Worm (Caenorhabditis elegans): ENCODE results near the gene ZK1251.3.

Gene ZK1251.3

ce11 chrIV:9718396-9718795 is 34.9 kb downstream of the ZK1251.3 start:
- TF ChIP-seq cog-1 (tag; optimal IDR thresholded peaks at IDR 0.05) (peak; percentile 9), ztf-23 (GFP tag; IDR thresholded peaks at IDR 0.05) (no peak)

DNA sequence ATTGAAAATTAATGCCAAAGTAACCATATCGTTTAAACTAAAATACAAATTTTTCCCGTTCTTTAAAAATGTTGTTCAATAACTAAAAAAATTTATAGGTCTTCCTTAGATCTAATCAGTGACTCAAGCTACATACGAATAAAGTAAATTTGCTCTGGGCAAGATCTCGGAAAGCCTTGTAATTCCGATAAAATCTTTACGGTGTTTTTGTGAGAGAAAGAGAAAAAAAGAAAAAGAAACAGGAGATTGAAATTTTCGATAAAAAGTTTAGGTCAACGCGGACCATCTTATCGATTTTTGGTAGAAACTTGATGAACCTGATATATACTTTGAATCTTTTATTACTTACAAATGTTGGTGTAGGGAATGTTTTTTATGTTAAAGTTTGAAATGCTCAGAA is 39.7 kb downstream of the ZK1251.3 start:
- TF ChIP-seq ztf-29 (GFP tag; IDR thresholded peaks at IDR 0.05) = no peak
- TF ChIP-seq ztf-23 (GFP tag; IDR thresholded peaks at IDR 0.05) = no peak
- no peak for TF ChIP-seq cog-1 (tag; optimal IDR thresholded peaks at IDR 0.05)
- TF ChIP-seq flt-1 (GFP tag; IDR thresholded peaks at IDR 0.05) = no peak
- no peak for TF ChIP-seq ref-1 (GFP tag; conservative IDR thresholded peaks at IDR 0.05)
- TF ChIP-seq klf-2 (GFP tag; conservative IDR thresholded peaks at IDR 0.05) = no peak
- TF ChIP-seq tab-1 (GFP tag; IDR thresholded peaks at IDR 0.05) = no peak
- no peak for TF ChIP-seq T22C8.4 (GFP tag; IDR thresholded peaks at IDR 0.05)
- TF ChIP-seq med-1 (GFP tag; optimal IDR thresholded peaks at IDR 0.05; ENCODE audit: insufficient read depth) = no peak

- TF ChIP-seq med-1 (GFP tag; optimal IDR thresholded peaks at IDR 0.05; ENCODE audit: insufficient read depth) (no peak), ztf-23 (GFP tag; IDR thresholded peaks at IDR 0.05) (no peak), klf-2 (GFP tag; conservative IDR thresholded peaks at IDR 0.05) (no peak), cog-1 (tag; optimal IDR thresholded peaks at IDR 0.05) (no peak), flt-1 (GFP tag; IDR thresholded peaks at IDR 0.05) (no peak), ztf-29 (GFP tag; IDR thresholded peaks at IDR 0.05) (no peak), ref-1 (GFP tag; conservative IDR thresholded peaks at IDR 0.05) (no peak), tab-1 (GFP tag; IDR thresholded peaks at IDR 0.05) (no peak), T22C8.4 (GFP tag; IDR thresholded peaks at IDR 0.05) (no peak)
Observed at ce11 chrIV:9724948-9725347, 41.5 kb downstream of the ZK1251.3 start, which contains the start of the genes nhr-138 and C28D4.18. nhr-138 (plus strand) TSS chrIV:9725251. C28D4.18 (plus strand) TSS chrIV:9725280.

- TF ChIP-seq ztf-29 (GFP tag; IDR thresholded peaks at IDR 0.05) (no peak), ref-1 (GFP tag; conservative IDR thresholded peaks at IDR 0.05) (no peak), ztf-23 (GFP tag; IDR thresholded peaks at IDR 0.05) (no peak), flt-1 (GFP tag; IDR thresholded peaks at IDR 0.05) (no peak), T22C8.4 (GFP tag; IDR thresholded peaks at IDR 0.05) (no peak), cog-1 (tag; optimal IDR thresholded peaks at IDR 0.05) (no peak), klf-2 (GFP tag; conservative IDR thresholded peaks at IDR 0.05) (no peak), tab-1 (GFP tag; IDR thresholded peaks at IDR 0.05) (no peak), med-1 (GFP tag; optimal IDR thresholded peaks at IDR 0.05; ENCODE audit: insufficient read depth) (no peak)
Observed at ce11 chrIV:9725468-9725985, 42.1 kb downstream of the ZK1251.3 start.

DNA sequence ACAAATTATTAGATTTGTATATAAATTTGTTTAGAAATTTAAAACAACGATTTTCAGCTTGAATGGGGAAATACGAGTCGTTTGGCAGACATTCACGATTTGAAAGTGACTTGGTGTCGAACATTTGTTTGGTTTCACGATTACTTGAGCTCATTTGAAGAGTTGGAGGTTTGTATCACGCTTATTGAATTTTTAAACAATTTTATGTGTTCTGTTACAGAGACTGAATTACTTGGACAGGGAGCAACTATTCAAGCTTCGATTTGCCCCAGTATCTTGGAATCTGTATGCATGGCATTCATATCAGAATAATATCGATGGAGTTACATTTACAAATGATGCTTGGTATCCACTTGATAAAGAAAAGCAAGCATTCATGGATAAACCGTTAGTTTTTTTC is 43.8 kb downstream of the ZK1251.3 start:
- no peak for TF ChIP-seq ztf-23 (GFP tag; IDR thresholded peaks at IDR 0.05)
- TF ChIP-seq med-1 (GFP tag; optimal IDR thresholded peaks at IDR 0.05; ENCODE audit: insufficient read depth) = no peak
- TF ChIP-seq ref-1 (GFP tag; conservative IDR thresholded peaks at IDR 0.05) = no peak
- no peak for TF ChIP-seq tab-1 (GFP tag; IDR thresholded peaks at IDR 0.05)
- TF ChIP-seq T22C8.4 (GFP tag; IDR thresholded peaks at IDR 0.05) = no peak
- TF ChIP-seq cog-1 (tag; optimal IDR thresholded peaks at IDR 0.05) = no peak
- no peak for TF ChIP-seq ztf-29 (GFP tag; IDR thresholded peaks at IDR 0.05)
- TF ChIP-seq flt-1 (GFP tag; IDR thresholded peaks at IDR 0.05) = no peak
- no peak for TF ChIP-seq klf-2 (GFP tag; conservative IDR thresholded peaks at IDR 0.05)

- TF ChIP-seq flt-1 (GFP tag; IDR thresholded peaks at IDR 0.05) (no peak), klf-2 (GFP tag; conservative IDR thresholded peaks at IDR 0.05) (no peak), cog-1 (tag; optimal IDR thresholded peaks at IDR 0.05) (no peak), ztf-29 (GFP tag; IDR thresholded peaks at IDR 0.05) (no peak), tab-1 (GFP tag; IDR thresholded peaks at IDR 0.05) (no peak), T22C8.4 (GFP tag; IDR thresholded peaks at IDR 0.05) (no peak), med-1 (GFP tag; optimal IDR thresholded peaks at IDR 0.05; ENCODE audit: insufficient read depth) (no peak)
Observed at ce11 chrIV:9728376-9728775, 44.9 kb downstream of the ZK1251.3 start, which contains the start of gene nhr-100. nhr-100 (plus strand) TSS chrIV:9728676.

ce11 chrIV:9733904-9734303 is 50.4 kb downstream of the ZK1251.3 start:
- TF ChIP-seq T22C8.4 (GFP tag; IDR thresholded peaks at IDR 0.05) = no peak
- no peak for TF ChIP-seq ztf-23 (GFP tag; IDR thresholded peaks at IDR 0.05)

Data from whole organism, midembryonic.